Comparison of ENCODE assay signal across 3 fruit fly cellular contexts in genomic region chr3L:6994464-6995363, dm6.
TF ChIP-seq lines count a peak whose summit lies in the region.

No protein-coding gene starts in this region.

- TF ChIP-seq CTCF in S2 (optimal IDR thresholded peaks at IDR 0.05; lab: Kevin White, UChicago), result peak; percentile 69 to 89
- TF ChIP-seq CTCF in whole organism, embryonic (GFP tag; optimal IDR thresholded peaks at IDR 0.05; lab: Kevin White, UChicago), result peak; percentile 91

TF ChIP-seq in whole organism, embryonic, 481 proteins besides CTCF, POLR2A, EP300 and RAD21:
- TF ChIP-seq vvl (GFP tag; IDR thresholded peaks at IDR 0.05; lab: Robert Waterston, UW) (peak; percentile 17; the same call in 1 of the 2 replicates), CG6791 (GFP tag; IDR thresholded peaks at IDR 0.05; lab: Robert Waterston, UW; ENCODE audit: partially characterized antibody) (peak; percentile 7; the same call in 1 of the 3 replicates), Dip2 (GFP tag; IDR thresholded peaks at IDR 0.05; lab: Robert Waterston, UW) (peak; percentile 66), Dp (GFP tag; optimal IDR thresholded peaks at IDR 0.05; lab: Kevin White, UChicago) (peak; percentile 62), CG3281 (GFP tag; optimal IDR thresholded peaks at IDR 0.05; lab: Kevin White, UChicago) (peak; percentile 87), trem (tag; optimal IDR thresholded peaks at IDR 0.05; lab: Kevin White, UChicago) (peak; percentile 68), CG2199 (GFP tag; IDR thresholded peaks at IDR 0.05; lab: Robert Waterston, UW) (0 out of 3 replicates have a peak, but pooled peaks have one; percentile 9), CG15514 (GFP tag; optimal IDR thresholded peaks at IDR 0.05; lab: Kevin White, UChicago) (peak; percentile 22), CG42726 (GFP tag; IDR thresholded peaks at IDR 0.05; lab: Robert Waterston, UW; ENCODE audit: partially characterized antibody) (peak; percentile 15; the same call in 1 of the 2 replicates), CG14014 (GFP tag; IDR thresholded peaks at IDR 0.05; lab: Robert Waterston, UW) (peak; percentile 5; the same call in 1 of the 2 replicates), abd-A (tag; optimal IDR thresholded peaks at IDR 0.05; lab: Kevin White, UChicago) (peak; percentile 42), Bgb (GFP tag; IDR thresholded peaks at IDR 0.05; lab: Robert Waterston, UW; ENCODE audit: partially characterized antibody) (peak; percentile 47), CG10267 (tag; optimal IDR thresholded peaks at IDR 0.05; lab: Kevin White, UChicago) (peak; percentile 16), CG2712 (tag; optimal IDR thresholded peaks at IDR 0.05; lab: Kevin White, UChicago) (peak; percentile 10), CG14710 (tag; optimal IDR thresholded peaks at IDR 0.05; lab: Kevin White, UChicago) (peak; percentile 29), CG7928 (GFP tag; optimal IDR thresholded peaks at IDR 0.05; lab: Kevin White, UChicago) (peak; percentile 90), pita (GFP tag; optimal IDR thresholded peaks at IDR 0.05; lab: Kevin White, UChicago) (peak; percentile 60), Sry-δ (GFP tag; optimal IDR thresholded peaks at IDR 0.05; lab: Kevin White, UChicago) (peak; percentile 19), E2f2 (GFP tag; IDR thresholded peaks at IDR 0.05; lab: Robert Waterston, UW) (peak; percentile 78), Rfx (GFP tag; IDR thresholded peaks at IDR 0.05; lab: Robert Waterston, UW) (0 out of 2 replicates have a peak, but pooled peaks have one; percentile 12), knrl (GFP tag; IDR thresholded peaks at IDR 0.05; lab: Robert Waterston, UW; ENCODE audit: partially characterized antibody) (peak; percentile 38; the same call in 1 of the 3 replicates), amos (GFP tag; IDR thresholded peaks at IDR 0.05; lab: Robert Waterston, UW; ENCODE audit: partially characterized antibody) (0 out of 2 replicates have a peak, but pooled peaks have one; percentile 4), pzg (GFP tag; optimal IDR thresholded peaks at IDR 0.05; lab: Kevin White, UChicago) (peak; percentile 38), CG32532 (GFP tag; IDR thresholded peaks at IDR 0.05; lab: Robert Waterston, UW) (peak; percentile 28; the same call in 1 of the 2 replicates)

TF ChIP-seq in whole organism, wandering third instar larva, 38 proteins besides CTCF, POLR2A, EP300 and RAD21:
- peak; percentile 70 for TF ChIP-seq Myc (optimal IDR thresholded peaks at IDR 0.05; lab: Kevin White, UChicago)
